Fruit fly (Drosophila melanogaster): ENCODE measurements around the gene otu.

Gene otu

dm6 chrX:8450214-8450904 is 39.0 kb downstream of the otu start (continued):
- TF ChIP-seq Ravus (GFP tag; IDR thresholded peaks at IDR 0.05) = no peak
- TF ChIP-seq Ada2b (GFP tag; IDR thresholded peaks at IDR 0.05) = no peak
- TF ChIP-seq D19A (tag; optimal IDR thresholded peaks at IDR 0.05) = peak; percentile 85
- TF ChIP-seq GATAe (GFP tag; conservative IDR thresholded peaks at IDR 0.05) = peak; percentile 64
- TF ChIP-seq zf30C (GFP tag; optimal IDR thresholded peaks at IDR 0.05) = no peak
- TF ChIP-seq Dfd (GFP tag; optimal IDR thresholded peaks at IDR 0.05) = no peak
- TF ChIP-seq CG17359 (tag; optimal IDR thresholded peaks at IDR 0.05) = no peak
- TF ChIP-seq Dll (GFP tag; IDR thresholded peaks at IDR 0.05; ENCODE audit: partially characterized antibody) = no peak
- TF ChIP-seq Gug (GFP tag; IDR thresholded peaks at IDR 0.05) = no peak
- TF ChIP-seq Xrp1 (GFP tag; IDR thresholded peaks at IDR 0.05) = no peak
- no peak for TF ChIP-seq ato (GFP tag; IDR thresholded peaks at IDR 0.05; ENCODE audit: partially characterized antibody)
- TF ChIP-seq CG42726 (GFP tag; IDR thresholded peaks at IDR 0.05; ENCODE audit: partially characterized antibody) = no peak
- TF ChIP-seq gem (tag; optimal IDR thresholded peaks at IDR 0.05) = peak; percentile 27
- no peak for TF ChIP-seq unc-4 (GFP tag; IDR thresholded peaks at IDR 0.05; ENCODE audit: partially characterized antibody)
- no peak for TF ChIP-seq ase (GFP tag; IDR thresholded peaks at IDR 0.05)
- no peak for TF ChIP-seq trh (GFP tag; optimal IDR thresholded peaks at IDR 0.05)
- no peak for TF ChIP-seq vnd (GFP tag; IDR thresholded peaks at IDR 0.05; ENCODE audit: partially characterized antibody)
- no peak for TF ChIP-seq Hand (GFP tag; optimal IDR thresholded peaks at IDR 0.05)
- no peak for TF ChIP-seq CG1832 (GFP tag; optimal IDR thresholded peaks at IDR 0.05)
- no peak for TF ChIP-seq CG3407 (GFP tag; optimal IDR thresholded peaks at IDR 0.05)
- TF ChIP-seq grn (GFP tag; optimal IDR thresholded peaks at IDR 0.05) = peak; percentile 75
- no peak for TF ChIP-seq crc (GFP tag; optimal IDR thresholded peaks at IDR 0.05)
- no peak for TF ChIP-seq CG6854 (GFP tag; optimal IDR thresholded peaks at IDR 0.05)
- no peak for TF ChIP-seq CG6654 (GFP tag; optimal IDR thresholded peaks at IDR 0.05)
- TF ChIP-seq CG11504 (tag; optimal IDR thresholded peaks at IDR 0.05) = peak; percentile 24
- no peak for TF ChIP-seq ATbp (GFP tag; optimal IDR thresholded peaks at IDR 0.05)
- TF ChIP-seq sens (GFP tag) = no peak
- TF ChIP-seq al (GFP tag; IDR thresholded peaks at IDR 0.05) = no peak
- no peak for TF ChIP-seq nerfin-2 (GFP tag; IDR thresholded peaks at IDR 0.05; ENCODE audit: partially characterized antibody)
- TF ChIP-seq CG10431 (GFP tag; optimal IDR thresholded peaks at IDR 0.05) = no peak
- TF ChIP-seq insv (GFP tag; optimal IDR thresholded peaks at IDR 0.05) = no peak
- no peak for TF ChIP-seq CG2120 (GFP tag; optimal IDR thresholded peaks at IDR 0.05)
- no peak for TF ChIP-seq E2f1 (GFP tag; IDR thresholded peaks at IDR 0.05)
- TF ChIP-seq CG8089 (GFP tag; optimal IDR thresholded peaks at IDR 0.05) = no peak
- no peak for TF ChIP-seq Bgb (GFP tag; IDR thresholded peaks at IDR 0.05; ENCODE audit: partially characterized antibody)
- TF ChIP-seq jumu (GFP tag; optimal IDR thresholded peaks at IDR 0.05) = no peak
- TF ChIP-seq oc (tag; optimal IDR thresholded peaks at IDR 0.05) = no peak
- TF ChIP-seq CG10654 (GFP tag; optimal IDR thresholded peaks at IDR 0.05) = no peak
- TF ChIP-seq E2f2 (GFP tag; IDR thresholded peaks at IDR 0.05) = 0 out of 2 replicates have a peak, but pooled peaks have one; percentile 17
- TF ChIP-seq CG8924 (tag; optimal IDR thresholded peaks at IDR 0.05) = no peak
- peak; percentile 12 for TF ChIP-seq CG7839 (tag; optimal IDR thresholded peaks at IDR 0.05)
- no peak for TF ChIP-seq Optix (GFP tag; IDR thresholded peaks at IDR 0.05)
- TF ChIP-seq dmrt99B (tag; optimal IDR thresholded peaks at IDR 0.05) = no peak
- no peak for TF ChIP-seq CG1647 (GFP tag; optimal IDR thresholded peaks at IDR 0.05)
- TF ChIP-seq stc (GFP tag; IDR thresholded peaks at IDR 0.05) = no peak
- TF ChIP-seq chm (GFP tag; IDR thresholded peaks at IDR 0.05) = no peak
- no peak for TF ChIP-seq CG18764 (GFP tag; optimal IDR thresholded peaks at IDR 0.05)
- no peak for TF ChIP-seq dan (GFP tag; IDR thresholded peaks at IDR 0.05)
- TF ChIP-seq exex (tag; optimal IDR thresholded peaks at IDR 0.05) = no peak
- no peak for TF ChIP-seq Side (GFP tag; optimal IDR thresholded peaks at IDR 0.05)
